Fruit fly (Drosophila melanogaster) whole organism, prepupa: ENCODE results near the gene ind.

Source experiments
- Blimp-1 ChIP-seq: fragments of 200-800 bp; sonication (Bioruptor generic); optimal IDR thresholded peaks from 3 replicates; lab custom pipeline; 2017; ENCODE audit warnings: missing biosample characterization, missing genetic modification characterization, mild to moderate bottlenecking, moderate library complexity, missing genetic modification reagents
- CG10669 ChIP-seq: fragments of 200-800 bp; sonication (Bioruptor generic); optimal IDR thresholded peaks from 3 replicates; lab custom pipeline; 2018; ENCODE audit warnings: missing biosample characterization, mild to moderate bottlenecking, missing genetic modification characterization, moderate library complexity
- CG11294 ChIP-seq: fragments of 200-800 bp; sonication (Bioruptor generic); IDR thresholded peaks from 2 replicates; pipeline ENCODE4 v1.3.6; 2022; ENCODE audit warnings: missing biosample characterization, missing genetic modification characterization
- CG11762 ChIP-seq: fragments of 200-800 bp; sonication (Bioruptor generic); optimal IDR thresholded peaks from 3 replicates; lab custom pipeline; 2016; ENCODE audit warnings: missing biosample characterization, missing genetic modification characterization; ENCODE audit not compliant: insufficient read depth
- CG11902 ChIP-seq: fragments of 200-800 bp; sonication (Bioruptor generic); optimal IDR thresholded peaks from 3 replicates; lab custom pipeline; 2016; ENCODE audit warnings: missing biosample characterization, missing genetic modification characterization
- CG15336 ChIP-seq: fragments of 200-800 bp; sonication (Bioruptor generic); IDR thresholded peaks from 2 replicates; pipeline ENCODE4 v1.3.6; 2022; ENCODE audit warnings: missing biosample characterization, missing genetic modification characterization
- CG1621 ChIP-seq: fragments of 200-800 bp; sonication (Bioruptor generic); optimal IDR thresholded peaks from 3 replicates; lab custom pipeline; 2018; ENCODE audit warnings: missing biosample characterization, mild to moderate bottlenecking, missing genetic modification characterization
- CG16779 ChIP-seq: fragments of 200-800 bp; sonication (Bioruptor generic); optimal IDR thresholded peaks from 3 replicates; lab custom pipeline; 2017; ENCODE audit warnings: missing biosample characterization, mild to moderate bottlenecking, missing genetic modification characterization
- CG3032 ChIP-seq: fragments of 200-800 bp; optimal IDR thresholded peaks from 2 replicates; lab custom pipeline; 2019; ENCODE audit warnings: missing biosample characterization, mild to moderate bottlenecking, missing genetic modification characterization, moderate library complexity
- CG31627 ChIP-seq: fragments of 200-800 bp; sonication (Bioruptor generic); optimal IDR thresholded peaks from 3 replicates; lab custom pipeline; 2016; ENCODE audit warnings: missing biosample characterization, missing genetic modification characterization
- CG32006 ChIP-seq: fragments of 200-800 bp; sonication (Bioruptor generic); optimal IDR thresholded peaks from 3 replicates; lab custom pipeline; 2017; ENCODE audit warnings: missing biosample characterization, mild to moderate bottlenecking, missing genetic modification characterization
- CG34406 ChIP-seq: fragments of 200-800 bp; sonication (Bioruptor generic); optimal IDR thresholded peaks from 3 replicates; lab custom pipeline; 2016; ENCODE audit warnings: missing biosample characterization, missing genetic modification characterization
- CG3919 ChIP-seq: fragments of 200-800 bp; sonication (Bioruptor generic); optimal IDR thresholded peaks from 3 replicates; lab custom pipeline; 2016; ENCODE audit warnings: missing biosample characterization, missing genetic modification characterization
- CG4318 ChIP-seq: fragments of 200-800 bp; sonication (Bioruptor generic); optimal IDR thresholded peaks from 3 replicates; lab custom pipeline; 2017; ENCODE audit warnings: missing biosample characterization, mild to moderate bottlenecking, missing genetic modification characterization
- CG6163 ChIP-seq: fragments of 200-800 bp; sonication (Bioruptor generic); IDR thresholded peaks from 3 replicates; pipeline ENCODE4 v1.3.6; 2022; ENCODE audit warnings: missing biosample characterization, missing genetic modification characterization
- CG6792 ChIP-seq: fragments of 200-800 bp; sonication (Bioruptor generic); optimal IDR thresholded peaks from 3 replicates; lab custom pipeline; 2016; ENCODE audit warnings: missing biosample characterization, missing genetic modification characterization
- CG6808 ChIP-seq: fragments of 200-800 bp; sonication (Bioruptor generic); optimal IDR thresholded peaks from 3 replicates; lab custom pipeline; 2017; ENCODE audit warnings: missing biosample characterization, missing genetic modification characterization, mild to moderate bottlenecking, moderate library complexity, missing genetic modification reagents
- CG7368 ChIP-seq: fragments of 200-800 bp; sonication (Bioruptor generic); optimal IDR thresholded peaks from 3 replicates; lab custom pipeline; 2016; ENCODE audit warnings: missing biosample characterization, missing genetic modification characterization
- CG8119 ChIP-seq: fragments of 200-800 bp; sonication (Bioruptor generic); IDR thresholded peaks from 3 replicates; pipeline ENCODE4 v1.3.6; 2022; ENCODE audit warnings: missing biosample characterization, missing genetic modification characterization
- CG8319 ChIP-seq: fragments of 200-800 bp; sonication (Bioruptor generic); optimal IDR thresholded peaks from 3 replicates; lab custom pipeline; 2016; ENCODE audit warnings: missing biosample characterization, missing genetic modification characterization
- CG8632 ChIP-seq: fragments of 200-800 bp; sonication (Bioruptor generic); optimal IDR thresholded peaks from 3 replicates; lab custom pipeline; 2016; ENCODE audit warnings: missing biosample characterization, missing genetic modification characterization
- Eip75B ChIP-seq: fragments of 200-800 bp; sonication (Bioruptor generic); optimal IDR thresholded peaks from 3 replicates; lab custom pipeline; 2016; ENCODE audit warnings: missing biosample characterization, missing genetic modification characterization
- Ets21C ChIP-seq: fragments of 200-800 bp; sonication (Bioruptor generic); optimal IDR thresholded peaks from 3 replicates; lab custom pipeline; 2016; ENCODE audit warnings: missing biosample characterization, missing genetic modification characterization
- Ets96B ChIP-seq: fragments of 200-800 bp; optimal IDR thresholded peaks from 2 replicates; lab custom pipeline; 2019; ENCODE audit warnings: missing biosample characterization, mild to moderate bottlenecking, missing genetic modification characterization, moderate library complexity
- Hr38 ChIP-seq: sonication (Bioruptor generic); optimal IDR thresholded peaks from 2 replicates; lab custom pipeline; 2016; ENCODE audit warnings: missing biosample characterization, missing genetic modification characterization
- Hr39 ChIP-seq: fragments of 200-800 bp; sonication (Bioruptor generic); optimal IDR thresholded peaks from 2 replicates; lab custom pipeline; 2016; ENCODE audit warnings: missing biosample characterization, missing genetic modification characterization
- Hr4 ChIP-seq: fragments of 200-800 bp; sonication (Bioruptor generic); optimal IDR thresholded peaks from 3 replicates; lab custom pipeline; 2016; ENCODE audit warnings: missing biosample characterization, missing genetic modification characterization
- Lpt ChIP-seq: fragments of 200-800 bp; sonication (Bioruptor generic); optimal IDR thresholded peaks from 3 replicates; lab custom pipeline; 2016; ENCODE audit warnings: missing biosample characterization, missing genetic modification characterization
- Met ChIP-seq: fragments of 200-800 bp; sonication (Bioruptor generic); optimal IDR thresholded peaks from 3 replicates; lab custom pipeline; 2016; ENCODE audit warnings: missing biosample characterization, missing genetic modification characterization
- Smox ChIP-seq: fragments of 200-800 bp; sonication (Bioruptor generic); optimal IDR thresholded peaks from 3 replicates; lab custom pipeline; 2016; ENCODE audit warnings: missing biosample characterization, missing genetic modification characterization
- Sox102F ChIP-seq: fragments of 200-800 bp; sonication (Bioruptor generic); optimal IDR thresholded peaks from 2 replicates; lab custom pipeline; 2016; ENCODE audit warnings: missing biosample characterization, mild to moderate bottlenecking, missing genetic modification characterization
- Sox14 ChIP-seq: fragments of 200-800 bp; sonication (Bioruptor generic); optimal IDR thresholded peaks from 3 replicates; lab custom pipeline; 2016; ENCODE audit warnings: missing biosample characterization, missing genetic modification characterization
- Sox15 ChIP-seq: fragments of 200-800 bp; sonication (Bioruptor generic); optimal IDR thresholded peaks from 3 replicates; lab custom pipeline; 2016; ENCODE audit warnings: missing biosample characterization, missing genetic modification characterization
- achi ChIP-seq: fragments of 200-800 bp; sonication (Bioruptor generic); optimal IDR thresholded peaks from 3 replicates; lab custom pipeline; 2016; ENCODE audit warnings: missing biosample characterization, missing genetic modification characterization
- acj6 ChIP-seq: fragments of 200-800 bp; sonication (Bioruptor generic); optimal IDR thresholded peaks from 3 replicates; lab custom pipeline; 2016; ENCODE audit warnings: missing biosample characterization, missing genetic modification characterization
- cyc ChIP-seq: fragments of 200-800 bp; sonication (Bioruptor generic); optimal IDR thresholded peaks from 3 replicates; lab custom pipeline; 2016; ENCODE audit warnings: missing biosample characterization, missing genetic modification characterization
- dac ChIP-seq: fragments of 200-800 bp; sonication (Bioruptor generic); optimal IDR thresholded peaks from 2 replicates; lab custom pipeline; 2017; ENCODE audit warnings: missing biosample characterization, mild to moderate bottlenecking, missing genetic modification characterization
- eg ChIP-seq: fragments of 200-800 bp; sonication (Bioruptor generic); IDR thresholded peaks from 3 replicates; pipeline ENCODE4 v1.3.6; 2022; ENCODE audit warnings: missing biosample characterization, missing genetic modification characterization
- esn ChIP-seq: fragments of 200-800 bp; sonication (Bioruptor generic); optimal IDR thresholded peaks from 2 replicates; lab custom pipeline; 2016; ENCODE audit warnings: missing biosample characterization, mild to moderate bottlenecking, missing genetic modification characterization, moderate library complexity
- fd59A ChIP-seq: fragments of 200-800 bp; sonication (Bioruptor generic); optimal IDR thresholded peaks from 2 replicates; lab custom pipeline; 2017; ENCODE audit warnings: missing biosample characterization, mild to moderate bottlenecking, missing genetic modification characterization, missing genetic modification reagents
- fkh ChIP-seq: fragments of 200-800 bp; sonication (Bioruptor generic); optimal IDR thresholded peaks from 3 replicates; lab custom pipeline; 2017; ENCODE audit warnings: missing biosample characterization, mild to moderate bottlenecking, missing genetic modification characterization, moderate library complexity
- lz ChIP-seq: fragments of 200-800 bp; sonication (Bioruptor generic); optimal IDR thresholded peaks from 3 replicates; lab custom pipeline; 2016; ENCODE audit warnings: missing biosample characterization, missing genetic modification characterization
- net ChIP-seq: fragments of 200-800 bp; sonication (Bioruptor generic); optimal IDR thresholded peaks from 3 replicates; lab custom pipeline; 2016; ENCODE audit warnings: missing biosample characterization, missing genetic modification characterization
- pdm3 ChIP-seq: fragments of 200-800 bp; sonication (Bioruptor generic); optimal IDR thresholded peaks from 3 replicates; lab custom pipeline; 2016; ENCODE audit warnings: missing biosample characterization, missing genetic modification characterization
- salr ChIP-seq, 2 experiments: fragments of 200-800 bp; sonication (Bioruptor generic); optimal IDR thresholded peaks; 3 replicates each; lab custom pipeline; 2016 to 2018; ENCODE audit warnings: missing biosample characterization in 2 of 2, missing genetic modification characterization in 2 of 2, mild to moderate bottlenecking in 1 of 2
- ss ChIP-seq, 2 experiments: fragments of 200-800 bp; sonication (Bioruptor generic); optimal IDR thresholded peaks; 2 replicates in 1 of 2; 3 replicates in 1 of 2; lab custom pipeline; 2017 to 2018; ENCODE audit warnings: mild to moderate bottlenecking in 2 of 2, missing biosample characterization in 2 of 2, missing genetic modification characterization in 2 of 2, moderate library complexity in 1 of 2
- vri ChIP-seq: fragments of 200-800 bp; sonication (Bioruptor generic); optimal IDR thresholded peaks from 3 replicates; lab custom pipeline; 2016; ENCODE audit warnings: missing biosample characterization, mild to moderate bottlenecking, missing genetic modification characterization

The ind gene

DNA sequence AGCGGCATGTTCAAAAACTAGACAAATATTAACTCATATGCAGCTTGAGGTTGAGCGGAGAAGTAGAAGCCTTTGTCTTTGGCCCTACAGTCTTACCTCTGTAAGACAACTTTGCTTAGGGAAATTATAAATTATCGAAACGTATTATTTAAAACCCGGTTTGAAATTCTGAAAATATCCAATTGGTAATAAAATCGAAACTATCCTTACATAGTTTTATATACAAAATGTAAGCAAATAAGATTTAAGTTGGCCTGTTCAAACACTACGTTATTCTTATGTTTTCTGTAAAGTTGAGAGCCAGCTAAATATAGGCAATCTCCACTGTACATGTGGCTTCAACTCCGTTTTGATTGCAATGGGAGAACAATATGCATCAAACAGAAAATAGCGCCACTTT, 30.4 kb downstream of the ind start (continued):
- TF ChIP-seq Met (GFP tag; lab: Kevin White, UChicago) (peak; percentile 3), CG1621 (tag; lab: Kevin White, UChicago) (peak; percentile 47), CG6808 (GFP tag; lab: Kevin White, UChicago) (peak; percentile 62), Sox102F (GFP tag; lab: Kevin White, UChicago) (no peak), eg (GFP tag; lab: Robert Waterston, UW) (0 out of 3 replicates have a peak, but pooled peaks have one; percentile 28)

DNA sequence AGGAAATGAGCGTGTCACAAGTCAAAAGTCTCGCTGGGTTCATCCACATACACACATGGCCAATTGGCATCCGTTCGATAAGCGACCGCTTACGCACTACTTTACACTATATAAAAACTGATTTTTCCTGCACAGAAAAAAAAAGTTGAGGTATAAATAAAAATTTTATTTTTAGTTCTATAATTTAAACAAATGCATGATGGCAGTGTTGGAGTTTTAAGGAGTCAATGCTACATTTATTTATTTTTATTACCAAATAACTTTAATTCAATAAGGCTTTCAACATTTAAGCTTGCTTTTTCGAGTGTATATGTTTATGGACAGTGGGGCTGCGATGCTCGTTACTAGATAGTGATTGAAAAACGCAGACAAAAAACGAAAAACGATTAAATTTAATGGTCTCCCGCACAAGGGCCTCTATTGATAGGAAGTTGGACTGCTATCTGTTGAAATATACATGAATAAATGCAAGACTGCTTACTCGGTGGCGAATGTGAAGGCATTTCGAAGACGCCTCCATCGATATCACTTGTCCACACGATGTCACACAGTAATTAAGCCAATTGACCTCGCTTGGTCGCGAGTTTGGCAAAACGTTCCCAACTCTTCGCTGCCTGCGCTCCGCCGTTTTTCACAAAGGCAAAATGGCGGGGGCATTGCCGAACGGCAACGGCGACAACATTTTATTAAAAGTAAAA, 31.9 kb downstream of the ind start:
- TF ChIP-seq CG8119 = peak; percentile 87
- TF ChIP-seq CG3919 (GFP tag; lab: Kevin White, UChicago) = peak; percentile 66
- peak; percentile 64 for TF ChIP-seq CG6792 (GFP tag; lab: Kevin White, UChicago)
- peak; percentile 83 for TF ChIP-seq CG32006 (GFP tag; lab: Kevin White, UChicago)
- TF ChIP-seq CG16779 (tag; lab: Kevin White, UChicago) = peak; percentile 64
- TF ChIP-seq CG11902 (GFP tag; lab: Kevin White, UChicago) = peak; percentile 34
- TF ChIP-seq ss (GFP tag; optimal IDR thresholded peaks at IDR 0.05; lab: Kevin White, UChicago) = peak; percentile 62 to 81
- peak; percentile 86 for TF ChIP-seq Hr4 (GFP tag; lab: Kevin White, UChicago)
- peak; percentile 54 for TF ChIP-seq fd59A (GFP tag; lab: Kevin White, UChicago)
- peak; percentile 85 for TF ChIP-seq eg (GFP tag; lab: Robert Waterston, UW)
- TF ChIP-seq net (GFP tag; lab: Kevin White, UChicago) = peak; percentile 77
- peak; percentile 41 for TF ChIP-seq Sox15 (GFP tag; lab: Kevin White, UChicago)
- TF ChIP-seq Hr38 = no peak
- TF ChIP-seq Sox14 = peak; percentile 71
- TF ChIP-seq lz (GFP tag; lab: Kevin White, UChicago) = peak; percentile 55
- no peak for TF ChIP-seq vri
- peak; percentile 41 for TF ChIP-seq CG8319 (GFP tag; lab: Kevin White, UChicago)
- TF ChIP-seq cyc (GFP tag; lab: Kevin White, UChicago) = peak; percentile 20
- TF ChIP-seq CG8632 = peak; percentile 74
- TF ChIP-seq fkh (GFP tag; lab: Kevin White, UChicago) = no peak
- peak; percentile 33 for TF ChIP-seq Sox102F (GFP tag; lab: Kevin White, UChicago)
- peak; percentile 64 for TF ChIP-seq CG1621 (tag; lab: Kevin White, UChicago)
- TF ChIP-seq CG7368 (GFP tag; lab: Kevin White, UChicago) = peak; percentile 51
- TF ChIP-seq CG11294 (GFP tag; lab: Robert Waterston, UW) = peak; percentile 44; the same call in 1 of the 2 replicates
- TF ChIP-seq dac (GFP tag; lab: Kevin White, UChicago) = no peak
- TF ChIP-seq CG3032 (tag; lab: Kevin White, UChicago) = peak; percentile 82
- TF ChIP-seq acj6 = peak; percentile 78
- peak; percentile 59 for TF ChIP-seq Met (GFP tag; lab: Kevin White, UChicago)
- TF ChIP-seq CG4318 (GFP tag; lab: Kevin White, UChicago) = peak; percentile 38
- TF ChIP-seq salr (GFP tag; optimal IDR thresholded peaks at IDR 0.05; lab: Kevin White, UChicago) = peak; percentile 44 to 72
- TF ChIP-seq pdm3 (GFP tag; lab: Kevin White, UChicago) = peak; percentile 77
- TF ChIP-seq Lpt (GFP tag; lab: Kevin White, UChicago) = peak; percentile 63
- peak; percentile 54 for TF ChIP-seq CG11762
- TF ChIP-seq CG6163 (GFP tag; lab: Robert Waterston, UW) = peak; percentile 87
- TF ChIP-seq Eip75B (GFP tag; lab: Kevin White, UChicago) = peak; percentile 80
- TF ChIP-seq Ets96B = peak; percentile 88
- TF ChIP-seq CG34406 (GFP tag; lab: Kevin White, UChicago) = peak; percentile 76
- TF ChIP-seq esn (GFP tag; lab: Kevin White, UChicago) = peak; percentile 71
- TF ChIP-seq CG15336 (GFP tag; lab: Robert Waterston, UW) = peak; percentile 87
- TF ChIP-seq CG6808 (GFP tag; lab: Kevin White, UChicago) = peak; percentile 76
- TF ChIP-seq Smox (GFP tag; lab: Kevin White, UChicago) = peak; percentile 51
- peak; percentile 34 for TF ChIP-seq Hr39 (GFP tag; lab: Kevin White, UChicago)
- peak; percentile 73 for TF ChIP-seq CG10669 (GFP tag; lab: Kevin White, UChicago)
- no peak for TF ChIP-seq Blimp-1 (GFP tag; lab: Kevin White, UChicago)
- TF ChIP-seq CG31627 (GFP tag; lab: Kevin White, UChicago) = peak; percentile 38
- TF ChIP-seq Ets21C (GFP tag; lab: Kevin White, UChicago) = peak; percentile 25
- TF ChIP-seq achi (GFP tag; lab: Kevin White, UChicago) = peak; percentile 78
